Fruit fly (Drosophila melanogaster) whole organism, embryonic: Measurements from ENCODE around the gene CG42525.
A peak's percentile ranks its signal among the peaks of the same experiment; 100 is the strongest.

Source experiments
- B-H2 ChIP-seq: fragments of 200-800 bp; sonication (Bioruptor generic); optimal IDR thresholded peaks from 2 replicates; lab custom pipeline; 2018; ENCODE audit warnings: missing biosample characterization, mild to moderate bottlenecking, missing genetic modification characterization
- Blimp-1 ChIP-seq: fragments of 200-800 bp; sonication (Bioruptor generic); optimal IDR thresholded peaks from 3 replicates; lab custom pipeline; 2018; ENCODE audit warnings: missing biosample characterization, missing genetic modification characterization, mild to moderate bottlenecking, moderate library complexity, missing genetic modification reagents
- CG11504 ChIP-seq: fragments of 200-800 bp; sonication (Bioruptor generic); optimal IDR thresholded peaks from 3 replicates; lab custom pipeline; 2019; ENCODE audit warnings: missing biosample characterization, mild to moderate bottlenecking, missing genetic modification characterization, moderate library complexity
- CG12659 ChIP-seq: fragments of 200-800 bp; sonication (Bioruptor generic); optimal IDR thresholded peaks from 3 replicates; lab custom pipeline; 2017; ENCODE audit warnings: mild to moderate bottlenecking, missing biosample characterization, missing genetic modification reagents, missing genetic modification characterization
- CG12769 ChIP-seq: fragments of 200-800 bp; sonication (Bioruptor generic); optimal IDR thresholded peaks from 2 replicates; lab custom pipeline; 2019; ENCODE audit warnings: missing biosample characterization, mild to moderate bottlenecking, missing genetic modification characterization, moderate library complexity
- CG14050 ChIP-seq: fragments of 200-800 bp; sonication (Bioruptor generic); IDR thresholded peaks from 3 replicates; pipeline ENCODE4 v1.3.6; 2022; ENCODE audit warnings: missing biosample characterization, missing genetic modification characterization
- CG15073 ChIP-seq: fragments of 200-800 bp; sonication (Bioruptor generic); optimal IDR thresholded peaks from 2 replicates; lab custom pipeline; 2016; ENCODE audit warnings: missing biosample characterization, missing genetic modification characterization
- CG1529 ChIP-seq: fragments of 200-800 bp; sonication (Bioruptor generic); optimal IDR thresholded peaks from 3 replicates; lab custom pipeline; 2018; ENCODE audit warnings: missing biosample characterization, missing genetic modification characterization
- CG15601 ChIP-seq: fragments of 200-800 bp; sonication (Bioruptor generic); optimal IDR thresholded peaks from 3 replicates; lab custom pipeline; 2019; ENCODE audit warnings: missing biosample characterization, mild to moderate bottlenecking, missing genetic modification characterization, moderate library complexity
- CG18011 ChIP-seq: fragments of 200-800 bp; sonication (Bioruptor generic); optimal IDR thresholded peaks from 2 replicates; lab custom pipeline; 2017; ENCODE audit warnings: missing biosample characterization, missing genetic modification characterization, mild to moderate bottlenecking, moderate library complexity, missing genotype
- CG18619 ChIP-seq: fragments of 200-800 bp; sonication (Bioruptor generic); optimal IDR thresholded peaks from 3 replicates; lab custom pipeline; 2017; ENCODE audit warnings: missing biosample characterization, mild to moderate bottlenecking, missing genetic modification characterization
- CG2116 ChIP-seq: fragments of 200-800 bp; sonication (Bioruptor generic); optimal IDR thresholded peaks from 3 replicates; lab custom pipeline; 2018; ENCODE audit warnings: missing biosample characterization, mild to moderate bottlenecking, missing genetic modification characterization
- CG2199 ChIP-seq: fragments of 200-800 bp; sonication (Bioruptor generic); IDR thresholded peaks from 3 replicates; pipeline ENCODE4 v1.3.6; 2022; ENCODE audit warnings: missing biosample characterization, missing genetic modification characterization
- CG3726 ChIP-seq: fragments of 200-800 bp; sonication (Bioruptor generic); IDR thresholded peaks from 3 replicates; pipeline ENCODE4, ENCODE4 v1.3.6; 2022; ENCODE audit warnings: missing biosample characterization, missing genetic modification characterization
- CG3847 ChIP-seq: fragments of 200-800 bp; sonication (Bioruptor generic); IDR thresholded peaks from 2 replicates; pipeline ENCODE4 v1.3.6; 2022; ENCODE audit warnings: missing biosample characterization, missing genetic modification characterization
- CG5245 ChIP-seq: fragments of 200-800 bp; sonication (Bioruptor generic); optimal IDR thresholded peaks from 3 replicates; lab custom pipeline; 2016; ENCODE audit warnings: missing biosample characterization, missing genetic modification characterization
- CG8089 ChIP-seq: fragments of 200-800 bp; sonication (Bioruptor generic); optimal IDR thresholded peaks from 3 replicates; lab custom pipeline; 2016; ENCODE audit warnings: missing biosample characterization, missing genetic modification characterization
- CG8924 ChIP-seq: fragments of 200-800 bp; optimal IDR thresholded peaks from 3 replicates; lab custom pipeline; 2019; ENCODE audit warnings: missing biosample characterization, mild to moderate bottlenecking, missing genetic modification characterization, moderate library complexity
- CG9727 ChIP-seq: fragments of 200-800 bp; sonication (Bioruptor generic); optimal IDR thresholded peaks from 3 replicates; lab custom pipeline; 2017; ENCODE audit warnings: missing biosample characterization, mild to moderate bottlenecking, missing genetic modification characterization
- Dad ChIP-seq: fragments of 200-800 bp; sonication (Bioruptor generic); optimal IDR thresholded peaks from 3 replicates; lab custom pipeline; 2016; ENCODE audit warnings: missing biosample characterization, missing genetic modification characterization
- Dref ChIP-seq: fragments of 200-800 bp; sonication (Bioruptor generic); IDR thresholded peaks from 2 replicates; pipeline ENCODE4 v1.3.6; 2022; ENCODE audit warnings: missing biosample characterization, missing genetic modification characterization
- E2f1 ChIP-seq: fragments of 200-800 bp; sonication (Bioruptor generic); IDR thresholded peaks from 2 replicates; pipeline ENCODE4 v1.3.6; 2022; ENCODE audit warnings: missing biosample characterization, missing genetic modification characterization
- Fer1 ChIP-seq: fragments of 200-800 bp; sonication (Bioruptor generic); optimal IDR thresholded peaks from 2 replicates; lab custom pipeline; 2017; ENCODE audit warnings: missing biosample characterization, mild to moderate bottlenecking, missing genetic modification characterization
- Gug ChIP-seq: fragments of 200-800 bp; sonication (Bioruptor generic); IDR thresholded peaks from 4 replicates; pipeline ENCODE4 v1.3.6; 2022; ENCODE audit warnings: missing biosample characterization, missing genetic modification characterization
- H15 ChIP-seq: fragments of 200-800 bp; sonication (Bioruptor generic); IDR thresholded peaks from 3 replicates; pipeline ENCODE4 v1.3.6; 2022; ENCODE audit warnings: missing biosample characterization, missing genetic modification characterization
- HLH4C ChIP-seq: fragments of 200-800 bp; sonication (Bioruptor generic); IDR thresholded peaks from 3 replicates; pipeline ENCODE4 v1.3.6; 2022; ENCODE audit warnings: missing biosample characterization, missing genetic modification characterization; ENCODE audit not compliant: partially characterized antibody
- Hr39 ChIP-seq: fragments of >200 bp; optimal IDR thresholded peaks from 2 replicates; lab custom pipeline; 2017
- Hsf ChIP-seq: fragments of 200-800 bp; sonication (Bioruptor generic); optimal IDR thresholded peaks from 3 replicates; lab custom pipeline; 2016; ENCODE audit warnings: missing biosample characterization, missing genetic modification characterization
- Max ChIP-seq: fragments of 200-800 bp; sonication (Bioruptor generic); optimal IDR thresholded peaks from 2 replicates; lab custom pipeline; 2016; ENCODE audit warnings: missing biosample characterization, mild to moderate bottlenecking, missing genetic modification characterization
- NfI ChIP-seq: fragments of 200-800 bp; sonication (Bioruptor generic); optimal IDR thresholded peaks from 3 replicates; lab custom pipeline; 2018; ENCODE audit warnings: missing biosample characterization, mild to moderate bottlenecking, missing genetic modification characterization, moderate library complexity
- Rfx ChIP-seq: fragments of 200-800 bp; sonication (Bioruptor generic); IDR thresholded peaks from 2 replicates; pipeline ENCODE4 v1.3.6; 2022; ENCODE audit warnings: missing biosample characterization, missing genetic modification characterization
- Vsx1 ChIP-seq: fragments of 200-800 bp; sonication (Bioruptor generic); optimal IDR thresholded peaks from 2 replicates; lab custom pipeline; 2017; ENCODE audit warnings: missing biosample characterization, mild to moderate bottlenecking, missing genetic modification characterization, missing genetic modification reagents
- YL-1 ChIP-seq: fragments of 200-800 bp; sonication (Bioruptor generic); optimal IDR thresholded peaks from 3 replicates; lab custom pipeline; 2017; ENCODE audit warnings: missing biosample characterization, mild to moderate bottlenecking, missing genetic modification characterization
- ash1 ChIP-seq: fragments of 200-800 bp; sonication (Bioruptor generic); optimal IDR thresholded peaks from 2 replicates; lab custom pipeline; 2018; ENCODE audit warnings: missing biosample characterization, mild to moderate bottlenecking, missing genetic modification characterization
- bowl ChIP-seq: fragments of 200-800 bp; sonication (Bioruptor generic); IDR thresholded peaks from 2 replicates; pipeline ENCODE4 v1.3.6; 2022; ENCODE audit warnings: missing biosample characterization, missing genetic modification characterization
- bsh ChIP-seq, 2 experiments: fragments of 200-800 bp; sonication (Bioruptor generic); optimal IDR thresholded peaks; 2 replicates each; lab custom pipeline; 2017 to 2018; ENCODE audit warnings: mild to moderate bottlenecking in 2 of 2, missing biosample characterization in 2 of 2, missing genetic modification characterization in 2 of 2, moderate library complexity in 1 of 2
- cas ChIP-seq: fragments of 200-800 bp; sonication (Bioruptor generic); IDR thresholded peaks from 2 replicates; pipeline ENCODE4 v1.3.6; 2022; ENCODE audit warnings: missing biosample characterization, missing genetic modification characterization
- caup ChIP-seq: fragments of 200-800 bp; sonication (Bioruptor generic); optimal IDR thresholded peaks from 3 replicates; lab custom pipeline; 2017; ENCODE audit warnings: missing biosample characterization, mild to moderate bottlenecking, missing genetic modification characterization, moderate library complexity; ENCODE audit not compliant: severe bottlenecking
- chif ChIP-seq, 2 experiments: fragments of 200-800 bp; sonication (Bioruptor generic); optimal IDR thresholded peaks; 3 replicates each; lab custom pipeline; 2016; ENCODE audit warnings: missing biosample characterization in 2 of 2, missing genetic modification characterization in 2 of 2
- ci ChIP-seq: fragments of 200-800 bp; sonication (Bioruptor generic); IDR thresholded peaks from 3 replicates; pipeline ENCODE4 v1.3.6; 2022; ENCODE audit warnings: missing biosample characterization, missing genetic modification characterization
- crol ChIP-seq: fragments of 200-800 bp; sonication (Bioruptor generic); IDR thresholded peaks from 2 replicates; pipeline ENCODE4 v1.3.6; 2022; ENCODE audit warnings: missing biosample characterization, missing genetic modification characterization
- gcm2 ChIP-seq: fragments of 200-800 bp; sonication (Bioruptor generic); optimal IDR thresholded peaks from 2 replicates; lab custom pipeline; 2016; ENCODE audit warnings: missing biosample characterization, missing genetic modification characterization
- h ChIP-seq: fragments of >200 bp; optimal IDR thresholded peaks from 2 replicates; lab custom pipeline; 2017
- kay ChIP-seq: fragments of 200-800 bp; sonication (Bioruptor generic); optimal IDR thresholded peaks from 2 replicates; lab custom pipeline; 2016; ENCODE audit warnings: missing biosample characterization, missing genetic modification characterization
- mirr ChIP-seq: fragments of 200-800 bp; sonication (Bioruptor generic); optimal IDR thresholded peaks from 3 replicates; lab custom pipeline; 2018; ENCODE audit warnings: missing biosample characterization, mild to moderate bottlenecking, missing genetic modification characterization
- pho ChIP-seq: fragments of 200-800 bp; sonication (Bioruptor generic); optimal IDR thresholded peaks from 2 replicates; lab custom pipeline; 2016; ENCODE audit warnings: missing biosample characterization, missing genetic modification characterization
- phol ChIP-seq: fragments of 200-800 bp; sonication (Bioruptor generic); optimal IDR thresholded peaks from 3 replicates; lab custom pipeline; 2018; ENCODE audit warnings: missing biosample characterization, mild to moderate bottlenecking, missing genetic modification characterization, moderate library complexity
- prd ChIP-seq, 3 experiments: fragments of >200 bp in 2 of 3; fragments of 200-800 bp in 1 of 3; sonication (Bioruptor generic) in 1 of 3; optimal IDR thresholded peaks in 2 of 3; IDR thresholded peaks in 1 of 3; 2 replicates in 2 of 3; 3 replicates in 1 of 3; pipeline versions ENCODE4 v1.3.6 to Lab custom; 2017 to 2022; ENCODE audit warnings: missing biosample characterization in 1 of 3, missing genetic modification characterization in 1 of 3
- ranshi ChIP-seq: fragments of 200-800 bp; sonication (Bioruptor generic); IDR thresholded peaks from 2 replicates; pipeline ENCODE4 v1.3.6; 2022; ENCODE audit warnings: missing biosample characterization, missing genetic modification characterization
- sna ChIP-seq: fragments of 200-800 bp; sonication (Bioruptor generic); IDR thresholded peaks from 2 replicates; pipeline ENCODE4 v1.3.6; 2022; ENCODE audit warnings: missing biosample characterization, missing genetic modification characterization; ENCODE audit not compliant: partially characterized antibody

The CG42525 gene

dm6 chr3L:3192912-3193311 is 3.4 kb upstream of the CG42525 start, which contains the start of gene Hsp83 (continued):
- TF ChIP-seq CG8924 (peak; percentile 81), CG3726 (GFP tag; lab: Robert Waterston, UW) (peak; percentile 90), CG15601 (tag; lab: Kevin White, UChicago) (peak; percentile 93), CG15073 (GFP tag; lab: Kevin White, UChicago) (no peak), CG11504 (peak; percentile 85), E2f1 (GFP tag; lab: Robert Waterston, UW) (peak; percentile 87), bowl (GFP tag; lab: Robert Waterston, UW) (peak; percentile 81; the same call in 1 of the 2 replicates), CG18619 (GFP tag; lab: Kevin White, UChicago) (peak; percentile 98), mirr (GFP tag; lab: Kevin White, UChicago) (peak; percentile 100), NfI (GFP tag; lab: Kevin White, UChicago) (peak; percentile 98), phol (tag; lab: Kevin White, UChicago) (peak; percentile 82), prd (optimal IDR thresholded peaks at IDR 0.05; lab: Kevin White, UChicago) (no peak), prd (GFP tag; IDR thresholded peaks at IDR 0.05; lab: Robert Waterston, UW) (peak; percentile 71), sna (GFP tag; lab: Robert Waterston, UW) (no peak), Max (GFP tag; lab: Kevin White, UChicago) (peak; percentile 87), CG3847 (GFP tag; lab: Robert Waterston, UW) (peak; percentile 88), CG12769 (tag; lab: Kevin White, UChicago) (peak; percentile 94), caup (GFP tag; lab: Kevin White, UChicago) (peak; percentile 100), H15 (peak; percentile 92), ranshi (GFP tag; lab: Robert Waterston, UW) (peak; percentile 92), chif (GFP tag; optimal IDR thresholded peaks at IDR 0.05; lab: Kevin White, UChicago) (peak; percentile 81 to 91), CG14050 (peak; percentile 92), B-H2 (peak; percentile 99), cas (GFP tag; lab: Robert Waterston, UW) (peak; percentile 81; the same call in 1 of the 2 replicates), ci (GFP tag; lab: Robert Waterston, UW) (peak; percentile 99), crol (peak; percentile 54; the same call in 1 of the 2 replicates), CG12659 (GFP tag; lab: Kevin White, UChicago) (peak; percentile 98), Gug (GFP tag; lab: Robert Waterston, UW) (peak; percentile 55; the same call in 2 of the 4 replicates), CG2199 (GFP tag; lab: Robert Waterston, UW) (peak; percentile 75; the same call in 1 of the 3 replicates), h (no peak), YL-1 (GFP tag; lab: Kevin White, UChicago) (peak; percentile 100), Blimp-1 (GFP tag; lab: Kevin White, UChicago) (peak; percentile 79), Vsx1 (GFP tag; lab: Kevin White, UChicago) (peak; percentile 97), CG18011 (GFP tag; lab: Kevin White, UChicago) (peak; percentile 90), CG8089 (GFP tag; lab: Kevin White, UChicago) (peak; percentile 92), Dad (GFP tag; lab: Kevin White, UChicago) (peak; percentile 95), gcm2 (GFP tag; lab: Kevin White, UChicago) (peak; percentile 92), bsh (GFP tag; optimal IDR thresholded peaks at IDR 0.05; lab: Kevin White, UChicago) (peak; percentile 90 to 91), Rfx (GFP tag; lab: Robert Waterston, UW) (peak; percentile 97), ash1 (GFP tag; lab: Kevin White, UChicago) (peak; percentile 99), CG9727 (GFP tag; lab: Kevin White, UChicago) (peak; percentile 95), Hsf (GFP tag; lab: Kevin White, UChicago) (peak; percentile 99), kay (GFP tag; lab: Kevin White, UChicago) (peak; percentile 63), Fer1 (GFP tag; lab: Kevin White, UChicago) (peak; percentile 100), Hr39 (no peak), pho (GFP tag; lab: Kevin White, UChicago) (peak; percentile 93), HLH4C (GFP tag; lab: Robert Waterston, UW) (no peak), CG1529 (GFP tag; lab: Kevin White, UChicago) (peak; percentile 95), Dref (GFP tag; lab: Robert Waterston, UW) (no peak; the same call in 1 of the 2 replicates), CG2116 (GFP tag; lab: Kevin White, UChicago) (peak; percentile 89), CG5245 (GFP tag; lab: Kevin White, UChicago) (peak; percentile 91)
